Worm (Caenorhabditis elegans) whole organism, L2 larva: Measurements from ENCODE around the gene srw-94.

Experiments
- F13H6.1 ChIP-seq: sonication (generic microtip); optimal IDR thresholded peaks from 2 replicates; lab custom pipeline; 2016; ENCODE audit warnings: missing genetic modification characterization, missing compliant biosample characterization
- Y55F3AM.14 ChIP-seq: fragments of 200-800 bp; sonication (Bioruptor generic); optimal IDR thresholded peaks from 2 replicates; lab custom pipeline; 2018; ENCODE audit warnings: mild to moderate bottlenecking, missing genetic modification characterization, missing compliant biosample characterization
- alr-1 ChIP-seq: fragments of 150-350 bp; optimal IDR thresholded peaks from 2 replicates; lab custom pipeline; 2014; ENCODE audit warnings: missing biosample characterization, missing genetic modification characterization
- aly-2 ChIP-seq: fragments of 150-350 bp; optimal IDR thresholded peaks from 2 replicates; lab custom pipeline; 2014; ENCODE audit warnings: missing biosample characterization, missing genetic modification characterization
- ama-1 ChIP-seq: fragments of 150-350 bp; optimal IDR thresholded peaks from 2 replicates; lab custom pipeline; 2018; ENCODE audit warnings: inconsistent platforms
- ceh-16 ChIP-seq: fragments of 150-350 bp; optimal IDR thresholded peaks from 2 replicates; lab custom pipeline; 2014; ENCODE audit warnings: missing biosample characterization, missing genetic modification characterization
- ceh-82 ChIP-seq: fragments of 150-350 bp; optimal IDR thresholded peaks from 2 replicates; lab custom pipeline; 2014; ENCODE audit warnings: missing biosample characterization, missing genetic modification characterization
- crh-2 ChIP-seq: sonication (generic microtip); optimal IDR thresholded peaks from 2 replicates; lab custom pipeline; 2017; ENCODE audit warnings: missing biosample characterization, missing genetic modification characterization
- egl-27 ChIP-seq: sonication (generic microtip); optimal IDR thresholded peaks from 3 replicates; lab custom pipeline; 2017; ENCODE audit warnings: missing biosample characterization, missing genetic modification reagents, missing genetic modification characterization
- elt-3 ChIP-seq: sonication (generic microtip); optimal IDR thresholded peaks from 2 replicates; lab custom pipeline; 2017; ENCODE audit warnings: missing biosample characterization, missing genetic modification characterization
- fos-1 ChIP-seq: fragments of 150-350 bp; optimal IDR thresholded peaks from 2 replicates; lab custom pipeline; 2014; ENCODE audit warnings: missing biosample characterization, missing genetic modification characterization
- gmeb-1 ChIP-seq: fragments of 150-350 bp; optimal IDR thresholded peaks from 2 replicates; lab custom pipeline; 2014; ENCODE audit warnings: missing biosample characterization, missing genetic modification characterization
- lin-11 ChIP-seq: fragments of 150-350 bp; sonication (generic microtip); optimal IDR thresholded peaks from 2 replicates; lab custom pipeline; 2014; ENCODE audit warnings: missing biosample characterization, missing genetic modification characterization, inconsistent platforms, mixed read lengths
- mab-5 ChIP-seq: fragments of 150-350 bp; optimal IDR thresholded peaks from 2 replicates; lab custom pipeline; 2014; ENCODE audit warnings: missing biosample characterization, missing genetic modification characterization
- mbf-1 ChIP-seq: sonication (generic microtip); optimal IDR thresholded peaks from 2 replicates; lab custom pipeline; 2017; ENCODE audit warnings: missing biosample characterization, missing genetic modification characterization
- nhr-10 ChIP-seq: sonication (generic microtip); optimal IDR thresholded peaks from 2 replicates; lab custom pipeline; 2017; ENCODE audit warnings: missing biosample characterization, missing genetic modification characterization
- nhr-11 ChIP-seq: fragments of 150-350 bp; optimal IDR thresholded peaks from 2 replicates; lab custom pipeline; 2014; ENCODE audit warnings: missing biosample characterization, missing genetic modification characterization
- nhr-129 ChIP-seq: fragments of 150-350 bp; optimal IDR thresholded peaks from 2 replicates; lab custom pipeline; 2014; ENCODE audit warnings: missing biosample characterization, missing genetic modification characterization
- nhr-21 ChIP-seq: fragments of 150-350 bp; optimal IDR thresholded peaks from 2 replicates; lab custom pipeline; 2014; ENCODE audit warnings: missing biosample characterization, missing genetic modification characterization
- nhr-237 ChIP-seq: fragments of 150-350 bp; optimal IDR thresholded peaks from 2 replicates; lab custom pipeline; 2014; ENCODE audit warnings: missing biosample characterization, missing genetic modification characterization
- nhr-25 ChIP-seq: fragments of 150-350 bp; sonication (generic microtip); optimal IDR thresholded peaks from 3 replicates; lab custom pipeline; 2014; ENCODE audit warnings: missing biosample characterization, missing genetic modification characterization
- nhr-6 ChIP-seq: fragments of 150-350 bp; optimal IDR thresholded peaks from 2 replicates; lab custom pipeline; 2014; ENCODE audit warnings: missing biosample characterization, missing genetic modification characterization
- nhr-77 ChIP-seq: fragments of 150-350 bp; optimal IDR thresholded peaks from 2 replicates; lab custom pipeline; 2014; ENCODE audit warnings: missing biosample characterization, missing genetic modification characterization
- sem-4 ChIP-seq: fragments of 150-350 bp; optimal IDR thresholded peaks from 2 replicates; lab custom pipeline; 2014; ENCODE audit warnings: missing biosample characterization, missing genetic modification reagents, missing genetic modification characterization
- skn-1 ChIP-seq: sonication (generic microtip); optimal IDR thresholded peaks from 2 replicates; lab custom pipeline; 2017; ENCODE audit warnings: missing biosample characterization, missing genetic modification characterization
- sma-3 ChIP-seq: sonication (generic microtip); optimal IDR thresholded peaks from 2 replicates; lab custom pipeline; 2016; ENCODE audit warnings: missing genetic modification reagents, missing genetic modification characterization, missing compliant biosample characterization
- snpc-4 ChIP-seq: fragments of 150-350 bp; optimal IDR thresholded peaks from 2 replicates; lab custom pipeline; 2014; ENCODE audit warnings: missing biosample characterization, missing genetic modification characterization
- unc-39 ChIP-seq: fragments of 150-350 bp; optimal IDR thresholded peaks from 2 replicates; lab custom pipeline; 2014; ENCODE audit warnings: missing biosample characterization, missing genetic modification characterization
- unc-55 ChIP-seq: fragments of 150-350 bp; sonication (generic microtip); optimal IDR thresholded peaks from 3 replicates; lab custom pipeline; 2014; ENCODE audit warnings: missing biosample characterization, missing genetic modification reagents, missing genetic modification characterization
- unc-62 ChIP-seq: fragments of 150-350 bp; optimal IDR thresholded peaks from 2 replicates; lab custom pipeline; 2014; ENCODE audit warnings: missing biosample characterization, missing genetic modification reagents, missing genetic modification characterization
- zag-1 ChIP-seq: fragments of 150-350 bp; optimal IDR thresholded peaks from 2 replicates; lab custom pipeline; 2014; ENCODE audit warnings: missing biosample characterization, missing genetic modification characterization
- ztf-1 ChIP-seq: fragments of 200-800 bp; sonication (Bioruptor generic); conservative IDR thresholded peaks from 2 replicates; pipeline ENCODE4 v1.3.6; 2022; ENCODE audit warnings: missing genetic modification characterization, missing compliant biosample characterization

The srw-94 gene

DNA sequence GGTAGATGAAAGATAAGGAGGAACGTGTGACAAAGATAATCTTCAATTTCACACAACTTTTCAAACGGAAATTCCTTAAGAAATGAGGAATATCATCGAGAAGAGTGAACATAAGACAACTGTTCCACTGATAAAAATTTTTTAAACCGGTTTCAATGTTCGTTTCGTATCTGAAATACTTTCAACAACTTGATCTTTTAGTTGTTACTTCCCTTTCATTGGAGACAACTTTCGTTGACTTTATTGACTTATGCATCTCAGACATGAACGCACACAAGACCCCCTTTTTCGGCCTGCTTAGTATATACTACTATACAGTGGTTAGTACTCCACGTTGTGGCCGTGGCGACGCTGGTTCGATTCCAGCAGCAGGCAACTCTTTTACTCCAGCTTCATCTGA lies 47.2 kb downstream of the srw-94 start, which contains the start of the genes Y17G9A.4 and str-173:
Y17G9A.4 (minus strand) TSS at position 101 of the 400 bp plus-strand sequence.
str-173 (plus strand) TSS at position 325 of the 400 bp plus-strand sequence.
- TF ChIP-seq mbf-1 (tag; lab: Kevin White, UChicago) (no peak), ztf-1 (GFP tag; lab: Robert Waterston, UW) (no peak), nhr-6 (no peak), gmeb-1 (tag; lab: Kevin White, UChicago) (no peak), zag-1 (tag; lab: Kevin White, UChicago) (no peak), crh-2 (tag; lab: Kevin White, UChicago) (no peak), nhr-10 (no peak), ceh-82 (tag; lab: Kevin White, UChicago) (no peak), skn-1 (no peak), sma-3 (no peak), unc-39 (tag; lab: Kevin White, UChicago) (no peak), snpc-4 (tag; lab: Kevin White, UChicago) (no peak), elt-3 (tag; lab: Kevin White, UChicago) (no peak), nhr-129 (tag; lab: Kevin White, UChicago) (no peak), nhr-77 (tag; lab: Kevin White, UChicago) (no peak)

DNA sequence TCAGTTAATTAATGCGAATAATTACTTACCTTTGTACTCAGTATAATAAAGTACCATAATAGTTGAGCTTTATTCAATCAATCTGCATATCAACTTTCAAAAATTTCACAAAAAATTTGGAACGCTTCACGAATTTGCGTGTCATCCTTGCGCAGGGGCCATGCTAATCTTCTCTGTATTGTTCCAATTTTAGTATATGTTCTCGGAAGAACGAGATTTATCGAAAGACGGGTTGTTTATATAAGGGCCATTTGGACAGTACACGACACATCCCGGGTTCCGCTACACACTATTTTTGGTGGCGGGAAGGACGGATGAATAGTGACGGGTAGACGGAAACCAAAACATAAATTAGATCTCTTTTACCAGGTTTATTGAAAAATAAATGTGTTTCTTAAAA lies 50.2 kb downstream of the srw-94 start:
- TF ChIP-seq nhr-25 (tag; lab: Kevin White, UChicago) (no peak), nhr-129 (tag; lab: Kevin White, UChicago) (no peak), ztf-1 (GFP tag; lab: Robert Waterston, UW) (no peak), crh-2 (tag; lab: Kevin White, UChicago) (no peak), nhr-21 (tag; lab: Kevin White, UChicago) (no peak), mab-5 (tag; lab: Kevin White, UChicago) (no peak), lin-11 (tag; lab: Kevin White, UChicago) (no peak), zag-1 (tag; lab: Kevin White, UChicago) (no peak), fos-1 (tag; lab: Kevin White, UChicago) (no peak), Y55F3AM.14 (GFP tag; lab: Kevin White, UChicago) (no peak), unc-62 (GFP tag; lab: Kevin White, UChicago) (no peak), aly-2 (tag; lab: Kevin White, UChicago) (no peak), alr-1 (tag; lab: Kevin White, UChicago) (no peak), ama-1 (lab: Kevin White, UChicago) (no peak), F13H6.1 (tag; lab: Kevin White, UChicago) (no peak)

DNA sequence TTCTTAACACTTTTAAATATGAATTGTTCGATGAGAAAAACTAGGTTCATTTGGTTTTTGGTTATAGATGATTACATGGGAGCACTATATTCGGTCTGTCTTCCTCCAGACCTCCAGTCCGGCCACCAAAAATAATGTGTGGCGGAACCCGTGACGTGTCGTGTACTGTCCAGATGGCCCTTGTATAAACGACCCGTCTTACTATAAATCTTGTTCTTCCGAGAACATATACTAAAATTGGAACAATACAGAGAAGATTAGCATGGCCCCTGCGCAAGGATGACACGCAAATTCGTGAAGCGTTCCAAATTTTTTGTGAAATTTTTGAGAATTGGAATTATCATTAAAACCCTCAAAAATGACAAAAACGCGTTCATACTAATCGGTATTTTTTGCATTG lies 52.3 kb downstream of the srw-94 start:
- TF ChIP-seq unc-55 (GFP tag; lab: Kevin White, UChicago) (no peak), F13H6.1 (tag; lab: Kevin White, UChicago) (no peak), gmeb-1 (tag; lab: Kevin White, UChicago) (no peak), elt-3 (tag; lab: Kevin White, UChicago) (no peak), nhr-11 (no peak), unc-62 (GFP tag; lab: Kevin White, UChicago) (no peak), skn-1 (no peak), Y55F3AM.14 (GFP tag; lab: Kevin White, UChicago) (no peak), egl-27 (tag; lab: Kevin White, UChicago) (no peak), sem-4 (no peak), ceh-82 (tag; lab: Kevin White, UChicago) (no peak), nhr-237 (tag; lab: Kevin White, UChicago) (no peak), alr-1 (tag; lab: Kevin White, UChicago) (no peak), ceh-16 (no peak), nhr-77 (tag; lab: Kevin White, UChicago) (no peak), mbf-1 (tag; lab: Kevin White, UChicago) (no peak)
